Worm (Caenorhabditis elegans) whole organism, young adult: ENCODE results near the gene Y42G9A.3.

Experiments
- ama-1 ChIP-seq, 3 experiments: fragments of 150-350 bp in 1 of 3; sonication (generic microtip) in 2 of 3; optimal IDR thresholded peaks; 2 replicates each; lab custom pipeline; 2014 to 2018; ENCODE audit warnings: missing biosample characterization in 2 of 3, missing genetic modification characterization in 2 of 3, missing genetic modification reagents in 2 of 3
- attf-5 ChIP-seq: fragments of 200-800 bp; sonication (Bioruptor generic); optimal IDR thresholded peaks from 2 replicates; lab custom pipeline; 2018; ENCODE audit warnings: mild to moderate bottlenecking, missing genetic modification characterization, missing compliant biosample characterization
- hlh-26 ChIP-seq: fragments of 200-800 bp; sonication (Bioruptor generic); conservative IDR thresholded peaks from 2 replicates; pipeline ENCODE4 v1.3.6; 2022; ENCODE audit warnings: missing genetic modification reagents, missing genetic modification characterization, missing compliant biosample characterization
- hmg-1.2 ChIP-seq: fragments of 200-800 bp; sonication (Bioruptor generic); IDR thresholded peaks from 2 replicates; pipeline ENCODE4 v1.3.6; 2022; ENCODE audit warnings: missing genetic modification reagents, missing genetic modification characterization, missing compliant biosample characterization
- let-526 ChIP-seq: fragments of 200-800 bp; sonication (Bioruptor generic); IDR thresholded peaks from 2 replicates; pipeline ENCODE4 v1.3.6; 2022; ENCODE audit warnings: missing genetic modification reagents, missing genetic modification characterization, missing compliant biosample characterization
- lin-26 ChIP-seq: fragments of 200-800 bp; sonication (Bioruptor generic); IDR thresholded peaks from 2 replicates; pipeline ENCODE4 v1.3.6; 2022; ENCODE audit warnings: missing genetic modification reagents, missing genetic modification characterization, missing compliant biosample characterization
- madf-6 ChIP-seq: fragments of 200-800 bp; sonication (Bioruptor generic); IDR thresholded peaks from 2 replicates; pipeline ENCODE4 v1.3.6; 2022; ENCODE audit warnings: missing genetic modification reagents, missing genetic modification characterization, missing compliant biosample characterization
- mel-28 ChIP-seq: sonication (generic microtip); optimal IDR thresholded peaks from 2 replicates; lab custom pipeline; 2016; ENCODE audit warnings: borderline replicate concordance, mild to moderate bottlenecking, missing genetic modification characterization, missing compliant biosample characterization
- repo-1 ChIP-seq: sonication (generic microtip); optimal IDR thresholded peaks from 2 replicates; lab custom pipeline; 2017; ENCODE audit warnings: mild to moderate bottlenecking, missing genetic modification characterization, missing compliant biosample characterization
- snpc-4 ChIP-seq, 5 experiments: fragments of 150-350 bp in 1 of 5; sonication (generic microtip) in 4 of 5; optimal IDR thresholded peaks; 2 replicates each; lab custom pipeline; 2014 to 2018; ENCODE audit warnings: missing genetic modification characterization in 5 of 5, missing biosample characterization in 3 of 5, antibody characterized with exemption in 2 of 5, mild to moderate bottlenecking in 2 of 5, missing compliant biosample characterization in 2 of 5, missing genotype in 2 of 5, moderate library complexity in 2 of 5, missing genetic modification reagents in 1 of 5
- tbp1 ChIP-seq: fragments of 200-800 bp; sonication (Bioruptor generic); optimal IDR thresholded peaks from 2 replicates; lab custom pipeline; 2018; ENCODE audit warnings: mild to moderate bottlenecking, missing genetic modification characterization, missing compliant biosample characterization
- unc-62 ChIP-seq: fragments of 150-350 bp; optimal IDR thresholded peaks from 2 replicates; lab custom pipeline; 2014; ENCODE audit warnings: missing biosample characterization, missing genetic modification reagents, missing genetic modification characterization

ce11 chrIII:6158642-6159475, 12.8 kb downstream of the Y42G9A.3 start, which contains the start of gene nfm-1:
- no peak for TF ChIP-seq ama-1 (optimal IDR thresholded peaks at IDR 0.05; lab: Kevin White, UChicago)
- peak; percentile 10 to 43 for TF ChIP-seq ama-1 (GFP tag; optimal IDR thresholded peaks at IDR 0.05; lab: Kevin White, UChicago)
- TF ChIP-seq let-526 (GFP tag; lab: Robert Waterston, UW): no peak
- TF ChIP-seq repo-1 (tag; lab: Kevin White, UChicago): peak; percentile 84
- no peak for TF ChIP-seq mel-28 (tag; lab: Kevin White, UChicago)
- peak; percentile 30 for TF ChIP-seq snpc-4 (GFP tag; optimal IDR thresholded peaks at IDR 0.05; lab: Kevin White, UChicago)
- peak in 3 of 4 experiments; percentile 21 to 65 (median 44) for TF ChIP-seq snpc-4 (tag; optimal IDR thresholded peaks at IDR 0.05; lab: Kevin White, UChicago)
- peak; percentile 68 for TF ChIP-seq madf-6 (GFP tag; lab: Robert Waterston, UW)
- peak; percentile 88 for TF ChIP-seq lin-26 (GFP tag; lab: Robert Waterston, UW)
- peak; percentile 56 for TF ChIP-seq attf-5 (GFP tag; lab: Kevin White, UChicago)
- no peak for TF ChIP-seq hlh-26 (GFP tag; lab: Robert Waterston, UW)
- no peak for TF ChIP-seq unc-62 (GFP tag; lab: Kevin White, UChicago)
- TF ChIP-seq tbp1 (GFP tag; lab: Kevin White, UChicago): peak; percentile 98
- TF ChIP-seq hmg-1.2: peak; percentile 82
